Fruit fly (Drosophila melanogaster): ENCODE measurements around the gene CG3862.
A peak's percentile ranks its signal among the peaks of the same experiment; 100 is the strongest.

The CG3862 gene

DNA sequence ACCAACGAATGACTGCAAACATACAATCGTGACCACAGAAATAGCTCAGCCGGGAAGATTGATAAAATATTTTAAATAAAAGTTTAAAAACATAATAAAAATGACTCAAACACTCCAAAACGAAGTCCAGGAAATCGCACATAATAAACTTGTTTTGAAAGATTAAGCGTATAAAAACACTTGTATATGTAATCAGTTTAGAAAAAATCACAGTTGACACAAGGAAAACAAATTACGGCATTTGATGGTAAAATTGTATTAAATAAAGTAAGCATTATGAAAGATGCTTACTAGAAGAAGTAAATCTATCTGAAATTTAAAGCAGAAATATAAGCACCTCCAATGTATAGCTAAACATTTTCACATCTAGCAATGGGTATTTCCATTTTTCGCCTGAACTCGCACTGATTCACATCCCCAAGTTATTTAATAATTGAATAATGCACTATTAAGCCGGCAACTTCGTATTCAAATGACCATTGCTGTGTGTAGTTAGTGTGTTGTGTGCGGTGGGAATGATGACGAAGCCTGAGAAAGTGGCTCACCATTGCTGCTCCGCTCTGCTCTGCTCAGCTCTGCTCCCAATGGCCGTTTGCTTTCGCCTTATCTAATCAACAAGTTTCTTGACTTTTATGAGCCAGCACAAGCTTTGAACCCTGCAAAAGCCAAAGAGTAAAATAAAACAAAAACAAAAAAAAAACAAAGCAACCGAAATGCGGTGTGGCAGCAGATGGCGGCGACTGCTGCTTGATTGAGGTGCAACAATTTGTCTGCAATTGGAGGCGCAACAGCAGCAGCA, 21.7 kb upstream of the CG3862 start (continued):
- no peak for TF ChIP-seq dsx (GFP tag; optimal IDR thresholded peaks at IDR 0.05; ENCODE audit: poor library complexity, severe bottlenecking)
- peak; percentile 53 for TF ChIP-seq topi (GFP tag; optimal IDR thresholded peaks at IDR 0.05)
- TF ChIP-seq Hr39 (GFP tag; optimal IDR thresholded peaks at IDR 0.05) = peak; percentile 59
- TF ChIP-seq Eip75B (GFP tag; optimal IDR thresholded peaks at IDR 0.05) = peak; percentile 41
- peak; percentile 4 for TF ChIP-seq Eip93F (GFP tag; optimal IDR thresholded peaks at IDR 0.05)
- TF ChIP-seq CG3032 (tag; optimal IDR thresholded peaks at IDR 0.05) = peak; percentile 37
- TF ChIP-seq ss (GFP tag; optimal IDR thresholded peaks at IDR 0.05) = no peak
- TF ChIP-seq CG8319 (GFP tag; optimal IDR thresholded peaks at IDR 0.05) = peak; percentile 27
- TF ChIP-seq achi (GFP tag; optimal IDR thresholded peaks at IDR 0.05) = peak; percentile 67
- no peak for TF ChIP-seq CG1621 (tag; optimal IDR thresholded peaks at IDR 0.05)
- TF ChIP-seq Eip78C (GFP tag) = peak; percentile 88
- TF ChIP-seq Sox102F (GFP tag; optimal IDR thresholded peaks at IDR 0.05) = peak; percentile 14
- TF ChIP-seq CG32006 (GFP tag; optimal IDR thresholded peaks at IDR 0.05) = peak; percentile 87
- no peak for TF ChIP-seq fd85E (GFP tag; optimal IDR thresholded peaks at IDR 0.05)
- peak; percentile 57 for TF ChIP-seq CG8632 (GFP tag; optimal IDR thresholded peaks at IDR 0.05)
- TF ChIP-seq CG10669 (GFP tag; optimal IDR thresholded peaks at IDR 0.05) = peak; percentile 10
- TF ChIP-seq Gug (GFP tag; IDR thresholded peaks at IDR 0.05) = no peak
- peak; percentile 53 for TF ChIP-seq CG34406 (GFP tag; optimal IDR thresholded peaks at IDR 0.05)
- peak; percentile 73 for TF ChIP-seq CG6854 (GFP tag; optimal IDR thresholded peaks at IDR 0.05)
- peak; percentile 55 for TF ChIP-seq CG3919 (GFP tag; optimal IDR thresholded peaks at IDR 0.05)
- TF ChIP-seq Sox15 (GFP tag; optimal IDR thresholded peaks at IDR 0.05) = peak; percentile 37
- TF ChIP-seq CG6792 (GFP tag; optimal IDR thresholded peaks at IDR 0.05) = peak; percentile 4
- TF ChIP-seq CG11902 (GFP tag; optimal IDR thresholded peaks at IDR 0.05) = no peak
- peak; percentile 44 for TF ChIP-seq Smox (GFP tag; optimal IDR thresholded peaks at IDR 0.05)
- peak; percentile 45; the same call in 2 of the 3 replicates for TF ChIP-seq CG6163 (GFP tag; IDR thresholded peaks at IDR 0.05)
- TF ChIP-seq OdsH (GFP tag; optimal IDR thresholded peaks at IDR 0.05) = peak; percentile 68
- TF ChIP-seq Ets21C (GFP tag; optimal IDR thresholded peaks at IDR 0.05) = peak; percentile 18
- peak in 1 of 2 experiments; percentile 81 for TF ChIP-seq salr (GFP tag; optimal IDR thresholded peaks at IDR 0.05)
- TF ChIP-seq acj6 (GFP tag; optimal IDR thresholded peaks at IDR 0.05) = peak; percentile 69
- TF ChIP-seq lz (GFP tag; optimal IDR thresholded peaks at IDR 0.05) = peak; percentile 46
- TF ChIP-seq net (GFP tag; optimal IDR thresholded peaks at IDR 0.05) = peak; percentile 59
- peak; percentile 24 for TF ChIP-seq spab (GFP tag; optimal IDR thresholded peaks at IDR 0.05)

dm6 chr2L:846167-846868, 20.7 kb upstream of the CG3862 start:
- TF ChIP-seq Eip75B (GFP tag; optimal IDR thresholded peaks at IDR 0.05) (peak; percentile 30), esn (GFP tag; optimal IDR thresholded peaks at IDR 0.05) (peak; percentile 66), Hr39 (GFP tag; optimal IDR thresholded peaks at IDR 0.05) (peak; percentile 66), Gug (GFP tag; IDR thresholded peaks at IDR 0.05) (peak; percentile 67), CG6854 (GFP tag; optimal IDR thresholded peaks at IDR 0.05) (peak; percentile 32), spab (GFP tag; optimal IDR thresholded peaks at IDR 0.05) (no peak), CG6808 (GFP tag; optimal IDR thresholded peaks at IDR 0.05) (no peak), lz (GFP tag; optimal IDR thresholded peaks at IDR 0.05) (peak; percentile 65), CG8119 (GFP tag; IDR thresholded peaks at IDR 0.05) (peak; percentile 68; the same call in 2 of the 3 replicates), fd59A (GFP tag; optimal IDR thresholded peaks at IDR 0.05) (peak; percentile 1), CG7368 (GFP tag; optimal IDR thresholded peaks at IDR 0.05) (peak; percentile 51), vri (GFP tag; optimal IDR thresholded peaks at IDR 0.05) (peak; percentile 58), acj6 (GFP tag; optimal IDR thresholded peaks at IDR 0.05) (peak; percentile 73), CG11902 (GFP tag; optimal IDR thresholded peaks at IDR 0.05) (peak; percentile 6), CG6792 (GFP tag; optimal IDR thresholded peaks at IDR 0.05) (peak; percentile 47), CG6163 (GFP tag; IDR thresholded peaks at IDR 0.05) (peak; percentile 70), Met (GFP tag; optimal IDR thresholded peaks at IDR 0.05) (peak; percentile 76), Ets21C (GFP tag; optimal IDR thresholded peaks at IDR 0.05) (peak; percentile 49), CG8319 (GFP tag; optimal IDR thresholded peaks at IDR 0.05) (peak; percentile 28), Sox102F (GFP tag; optimal IDR thresholded peaks at IDR 0.05) (peak; percentile 66), CG3032 (tag; optimal IDR thresholded peaks at IDR 0.05) (peak; percentile 17), topi (GFP tag; optimal IDR thresholded peaks at IDR 0.05) (peak; percentile 61), cyc (GFP tag; optimal IDR thresholded peaks at IDR 0.05) (peak; percentile 61), Eip78C (GFP tag) (peak; percentile 90), CG11294 (GFP tag; IDR thresholded peaks at IDR 0.05) (peak; percentile 45; the same call in 1 of the 2 replicates), ss (GFP tag; optimal IDR thresholded peaks at IDR 0.05) (no peak), Sox14 (GFP tag; optimal IDR thresholded peaks at IDR 0.05) (peak; percentile 24), CG10669 (GFP tag; optimal IDR thresholded peaks at IDR 0.05) (peak; percentile 24), Hr4 (GFP tag; optimal IDR thresholded peaks at IDR 0.05) (peak; percentile 90), CG8632 (GFP tag; optimal IDR thresholded peaks at IDR 0.05) (peak; percentile 13), Smox (GFP tag; optimal IDR thresholded peaks at IDR 0.05) (peak; percentile 62), CG3919 (GFP tag; optimal IDR thresholded peaks at IDR 0.05) (peak; percentile 69), Eip93F (GFP tag; optimal IDR thresholded peaks at IDR 0.05) (no peak), Sox15 (GFP tag; optimal IDR thresholded peaks at IDR 0.05) (peak; percentile 21)

Measured in whole organism, prepupa.